Fruit fly (Drosophila melanogaster): ENCODE results near the gene Rala.

Rala gene

DNA sequence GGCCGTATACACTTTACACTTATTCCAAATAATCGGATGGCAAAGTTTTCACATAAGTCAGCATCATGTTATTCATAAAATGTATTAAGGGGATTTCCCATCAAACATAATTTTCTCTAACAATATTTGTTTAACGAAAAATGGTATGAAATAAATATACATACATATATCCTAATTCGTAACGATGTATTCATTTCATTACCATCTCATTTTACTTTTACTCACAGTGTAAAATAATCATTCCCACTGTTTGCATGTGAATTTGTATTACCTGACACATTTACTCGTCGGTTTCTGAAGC is 25.8 kb upstream of the Rala start (continued):
- TF ChIP-seq Poxn (GFP tag; IDR thresholded peaks at IDR 0.05) (no peak), nom (GFP tag; optimal IDR thresholded peaks at IDR 0.05) (no peak), dpn (GFP tag; optimal IDR thresholded peaks at IDR 0.05) (peak; percentile 14 to 34), NC2β (GFP tag; optimal IDR thresholded peaks at IDR 0.05) (no peak), CG30020 (tag; optimal IDR thresholded peaks at IDR 0.05) (no peak), hth (optimal IDR thresholded peaks at IDR 0.05) (no peak), gfzf (GFP tag; optimal IDR thresholded peaks at IDR 0.05) (no peak), CG5180 (GFP tag; optimal IDR thresholded peaks at IDR 0.05) (no peak), gem (tag; optimal IDR thresholded peaks at IDR 0.05) (peak; percentile 70), NK7.1 (GFP tag; optimal IDR thresholded peaks at IDR 0.05) (no peak), CG9797 (GFP tag; optimal IDR thresholded peaks at IDR 0.05) (no peak), ken (GFP tag; IDR thresholded peaks at IDR 0.05) (no peak), trh (GFP tag; optimal IDR thresholded peaks at IDR 0.05) (no peak), z (GFP tag; IDR thresholded peaks at IDR 0.05) (no peak), sr (GFP tag; IDR thresholded peaks at IDR 0.05) (no peak), Scr (GFP tag; IDR thresholded peaks at IDR 0.05; ENCODE audit: partially characterized antibody) (no peak), sisA (GFP tag; IDR thresholded peaks at IDR 0.05) (no peak), pb (GFP tag; optimal IDR thresholded peaks at IDR 0.05) (no peak), wor (GFP tag; IDR thresholded peaks at IDR 0.05) (no peak), Vsx1 (GFP tag; optimal IDR thresholded peaks at IDR 0.05) (no peak), wdn (GFP tag; IDR thresholded peaks at IDR 0.05) (no peak), CG17361 (GFP tag; IDR thresholded peaks at IDR 0.05) (peak; percentile 51; the same call in 2 of the 3 replicates), CG18262 (tag; optimal IDR thresholded peaks at IDR 0.05) (peak; percentile 46), mirr (GFP tag; optimal IDR thresholded peaks at IDR 0.05) (no peak), CG1832 (GFP tag; optimal IDR thresholded peaks at IDR 0.05) (no peak), Tbp (GFP tag; optimal IDR thresholded peaks at IDR 0.05) (no peak), Bdp1 (GFP tag; optimal IDR thresholded peaks at IDR 0.05) (no peak), Max (GFP tag; optimal IDR thresholded peaks at IDR 0.05) (no peak), Dip2 (GFP tag; IDR thresholded peaks at IDR 0.05) (no peak), CG2202 (tag; optimal IDR thresholded peaks at IDR 0.05) (no peak), CG6813 (GFP tag; optimal IDR thresholded peaks at IDR 0.05) (no peak), Atf3 (GFP tag; optimal IDR thresholded peaks at IDR 0.05) (no peak), CG9609 (GFP tag; optimal IDR thresholded peaks at IDR 0.05) (no peak), kay (GFP tag; optimal IDR thresholded peaks at IDR 0.05) (no peak), CG14050 (GFP tag; IDR thresholded peaks at IDR 0.05) (no peak), Mad (GFP tag; optimal IDR thresholded peaks at IDR 0.05) (no peak), Sin3A (optimal IDR thresholded peaks at IDR 0.05) (no peak), cas (GFP tag; IDR thresholded peaks at IDR 0.05) (no peak), ERR (GFP tag; optimal IDR thresholded peaks at IDR 0.05) (no peak), en (GFP tag; optimal IDR thresholded peaks at IDR 0.05) (no peak), CG9437 (GFP tag; optimal IDR thresholded peaks at IDR 0.05) (no peak), B-H1 (GFP tag; IDR thresholded peaks at IDR 0.05) (no peak), eyg (GFP tag; optimal IDR thresholded peaks at IDR 0.05) (no peak), CG9727 (GFP tag; optimal IDR thresholded peaks at IDR 0.05) (no peak), GATAe (GFP tag; conservative IDR thresholded peaks at IDR 0.05) (no peak), Nf-YA (GFP tag; IDR thresholded peaks at IDR 0.05) (no peak), sqz (GFP tag; optimal IDR thresholded peaks at IDR 0.05) (no peak), Dbx (GFP tag; IDR thresholded peaks at IDR 0.05) (0 out of 3 replicates have a peak, but pooled peaks have one; percentile 8), Lhr (GFP tag; optimal IDR thresholded peaks at IDR 0.05) (no peak), vnd (GFP tag; IDR thresholded peaks at IDR 0.05; ENCODE audit: partially characterized antibody) (no peak), CG7745 (tag; optimal IDR thresholded peaks at IDR 0.05) (no peak), NFAT (GFP tag; IDR thresholded peaks at IDR 0.05) (no peak), CG1529 (GFP tag; optimal IDR thresholded peaks at IDR 0.05) (no peak), CG3726 (GFP tag; IDR thresholded peaks at IDR 0.05) (no peak)
